Worm (Caenorhabditis elegans): Measurements from ENCODE around the gene W03C9.8.

Gene W03C9.8

ce11 chrII:11928752-11929151 is 19.8 kb upstream of the W03C9.8 start:
- TF ChIP-seq lsy-2 (tag; optimal IDR thresholded peaks at IDR 0.05) = peak in 1 of 2 experiments; percentile 13
- TF ChIP-seq nhr-48 (tag; optimal IDR thresholded peaks at IDR 0.05) = peak; percentile 17
- TF ChIP-seq gei-8 (GFP tag; optimal IDR thresholded peaks at IDR 0.05) = no peak
- TF ChIP-seq dmd-6 (GFP tag; IDR thresholded peaks at IDR 0.05) = 0 out of 2 replicates have a peak, but pooled peaks have one; percentile 12
- TF ChIP-seq nhr-25 (tag; optimal IDR thresholded peaks at IDR 0.05; ENCODE audit: borderline replicate concordance, insufficient read depth) = peak; percentile 93
- peak; percentile 12 for TF ChIP-seq dve-1 (tag; optimal IDR thresholded peaks at IDR 0.05; ENCODE audit: insufficient read depth)
- peak; percentile 43 for TF ChIP-seq mep-1 (tag; optimal IDR thresholded peaks at IDR 0.05)
- TF ChIP-seq nhr-28 (tag; optimal IDR thresholded peaks at IDR 0.05) = peak; percentile 59
- no peak for TF ChIP-seq daf-19 (GFP tag; conservative IDR thresholded peaks at IDR 0.05)
- TF ChIP-seq set-16 (GFP tag; IDR thresholded peaks at IDR 0.05) = peak; percentile 13; the same call in 1 of the 2 replicates
- no peak for TF ChIP-seq zag-1 (tag; optimal IDR thresholded peaks at IDR 0.05)
- peak; percentile 76 for TF ChIP-seq mxl-3 (GFP tag; optimal IDR thresholded peaks at IDR 0.05)
- TF ChIP-seq vab-7 (GFP tag; IDR thresholded peaks at IDR 0.05) = no peak
- TF ChIP-seq Y105C5A.15 (GFP tag; IDR thresholded peaks at IDR 0.05) = no peak
- TF ChIP-seq mdl-1 (tag; optimal IDR thresholded peaks at IDR 0.05) = peak in 1 of 2 experiments; percentile 41
- TF ChIP-seq daf-8 (GFP tag; IDR thresholded peaks at IDR 0.05) = no peak
- peak in 1 of 2 experiments; percentile 85 for TF ChIP-seq unc-62 (GFP tag; optimal IDR thresholded peaks at IDR 0.05 in 1 of 2)
- no peak for TF ChIP-seq unc-62 (tag; optimal IDR thresholded peaks at IDR 0.05)
- TF ChIP-seq hlh-30 (tag; optimal IDR thresholded peaks at IDR 0.05; ENCODE audit: insufficient read depth) = peak; percentile 42
- TF ChIP-seq hlh-11 (tag; optimal IDR thresholded peaks at IDR 0.05) = peak; percentile 45

ce11 chrII:11930132-11930531 is 18.4 kb upstream of the W03C9.8 start:
- TF ChIP-seq mes-2 (tag; optimal IDR thresholded peaks at IDR 0.05; ENCODE audit: poor library complexity, severe bottlenecking) (no peak), lir-3 (tag; optimal IDR thresholded peaks at IDR 0.05) (no peak), dmd-8 (GFP tag; IDR thresholded peaks at IDR 0.05) (no peak), hlh-30 (tag; optimal IDR thresholded peaks at IDR 0.05; ENCODE audit: insufficient read depth) (no peak), zip-11 (GFP tag; IDR thresholded peaks at IDR 0.05) (no peak), mdl-1 (tag; optimal IDR thresholded peaks at IDR 0.05) (no peak), lin-38 (GFP tag; IDR thresholded peaks at IDR 0.05) (no peak), nhr-48 (tag; optimal IDR thresholded peaks at IDR 0.05) (no peak), lin-1 (GFP tag; IDR thresholded peaks at IDR 0.05) (no peak)

- no peak for TF ChIP-seq unc-39 (tag; optimal IDR thresholded peaks at IDR 0.05)
- peak in 1 of 2 experiments; percentile 66 for TF ChIP-seq unc-62 (GFP tag; optimal IDR thresholded peaks at IDR 0.05 in 1 of 2)
- TF ChIP-seq unc-62 (tag; optimal IDR thresholded peaks at IDR 0.05) = no peak
Measured at ce11 chrII:11935266-11935665, 13.3 kb upstream of the W03C9.8 start, which contains the start of gene lin-29. lin-29 (minus strand) TSS chrII:11935343.

ce11 chrII:11936393-11936792 is 12.2 kb upstream of the W03C9.8 start:
- TF ChIP-seq dmd-6 (GFP tag; IDR thresholded peaks at IDR 0.05) = peak; percentile 18; the same call in 1 of the 2 replicates
- peak; percentile 71 for TF ChIP-seq pqm-1 (tag; optimal IDR thresholded peaks at IDR 0.05)
- TF ChIP-seq hlh-11 (tag; optimal IDR thresholded peaks at IDR 0.05) = peak; percentile 20
- 0 out of 2 replicates have a peak, but pooled peaks have one; percentile 39 for TF ChIP-seq tra-1 (GFP tag; IDR thresholded peaks at IDR 0.05)
- TF ChIP-seq nhr-28 (tag; optimal IDR thresholded peaks at IDR 0.05) = peak; percentile 6
- TF ChIP-seq Y5F2A.4 (GFP tag; optimal IDR thresholded peaks at IDR 0.05) = no peak

ce11 chrII:11952963-11953362 is 4.4 kb downstream of the W03C9.8 start:
- no peak for TF ChIP-seq mxl-2 (GFP tag; conservative IDR thresholded peaks at IDR 0.05)
- TF ChIP-seq mdt-29 (GFP tag; IDR thresholded peaks at IDR 0.05) = no peak
- TF ChIP-seq unc-39 (tag; optimal IDR thresholded peaks at IDR 0.05) = no peak
- TF ChIP-seq nhr-28 (tag; optimal IDR thresholded peaks at IDR 0.05) = no peak
- no peak for TF ChIP-seq vab-7 (GFP tag; IDR thresholded peaks at IDR 0.05)
- no peak for TF ChIP-seq fos-1 (tag; optimal IDR thresholded peaks at IDR 0.05)
- no peak for TF ChIP-seq F49E8.2 (tag; optimal IDR thresholded peaks at IDR 0.05; ENCODE audit: borderline replicate concordance)
- no peak for TF ChIP-seq lin-1 (GFP tag; IDR thresholded peaks at IDR 0.05)
- TF ChIP-seq ceh-20 (GFP tag; IDR thresholded peaks at IDR 0.05) = no peak
- TF ChIP-seq ceh-28 (tag; optimal IDR thresholded peaks at IDR 0.05) = no peak
- no peak for TF ChIP-seq F44E2.7 (GFP tag; IDR thresholded peaks at IDR 0.05)
- TF ChIP-seq cey-2 (tag; optimal IDR thresholded peaks at IDR 0.05; ENCODE audit: borderline replicate concordance, insufficient read depth) = no peak
- TF ChIP-seq ztf-11 (tag; optimal IDR thresholded peaks at IDR 0.05) = no peak
- no peak for TF ChIP-seq tra-1 (GFP tag; IDR thresholded peaks at IDR 0.05)
- no peak for TF ChIP-seq ctbp-1 (GFP tag; IDR thresholded peaks at IDR 0.05)
- no peak for TF ChIP-seq mdl-1 (tag; optimal IDR thresholded peaks at IDR 0.05)
- TF ChIP-seq nhr-77 (tag; optimal IDR thresholded peaks at IDR 0.05) = no peak
